Worm (Caenorhabditis elegans) whole organism, L3 larva: ENCODE data around the gene K08A2.2.

Experiments used
- R02D3.7 ChIP-seq: fragments of 150-350 bp; optimal IDR thresholded peaks from 2 replicates; lab custom pipeline; 2014; ENCODE audit warnings: missing biosample characterization, missing genetic modification characterization
- aly-2 ChIP-seq: fragments of 150-350 bp; optimal IDR thresholded peaks from 2 replicates; lab custom pipeline; 2014; ENCODE audit warnings: missing biosample characterization, missing genetic modification characterization
- ama-1 ChIP-seq: fragments of 150-350 bp; optimal IDR thresholded peaks from 2 replicates; lab custom pipeline; 2018
- ceh-28 ChIP-seq: fragments of 150-350 bp; optimal IDR thresholded peaks from 2 replicates; lab custom pipeline; 2014; ENCODE audit warnings: missing biosample characterization, missing genetic modification reagents, missing genetic modification characterization
- ceh-82 ChIP-seq: fragments of 150-350 bp; optimal IDR thresholded peaks from 2 replicates; lab custom pipeline; 2014; ENCODE audit warnings: missing biosample characterization, missing genetic modification characterization
- ceh-9 ChIP-seq: sonication (generic microtip); optimal IDR thresholded peaks from 2 replicates; lab custom pipeline; 2018; ENCODE audit warnings: missing biosample characterization, missing genetic modification characterization
- egl-27 ChIP-seq: sonication (generic microtip); optimal IDR thresholded peaks from 4 replicates; lab custom pipeline; 2017; ENCODE audit warnings: missing biosample characterization, missing genetic modification reagents, missing genetic modification characterization
- egl-5 ChIP-seq: fragments of 150-350 bp; optimal IDR thresholded peaks from 2 replicates; lab custom pipeline; 2017; ENCODE audit warnings: missing biosample characterization, missing genetic modification reagents, missing genetic modification characterization, inconsistent platforms
- elt-1 ChIP-seq: fragments of 150-350 bp; optimal IDR thresholded peaks from 2 replicates; lab custom pipeline; 2014; ENCODE audit warnings: missing biosample characterization, missing genetic modification characterization
- elt-2 ChIP-seq: sonication (generic microtip); optimal IDR thresholded peaks from 2 replicates; lab custom pipeline; 2016; ENCODE audit warnings: missing genetic modification reagents, mild to moderate bottlenecking, missing genetic modification characterization, missing compliant biosample characterization
- elt-3 ChIP-seq, 3 experiments: fragments of 150-350 bp in 1 of 3; sonication (generic microtip) in 2 of 3; optimal IDR thresholded peaks; 2 replicates in 2 of 3; 4 replicates in 1 of 3; lab custom pipeline; 2014 to 2017; ENCODE audit warnings: missing biosample characterization in 3 of 3, missing genetic modification characterization in 3 of 3
- eor-1 ChIP-seq, 2 experiments: fragments of 150-350 bp; optimal IDR thresholded peaks; 2 replicates each; lab custom pipeline; 2014 to 2018; ENCODE audit warnings: missing biosample characterization in 2 of 2, missing genetic modification characterization in 2 of 2
- fkh-10 ChIP-seq: sonication (generic microtip); optimal IDR thresholded peaks from 2 replicates; lab custom pipeline; 2017; ENCODE audit warnings: missing biosample characterization, missing genetic modification reagents, missing genetic modification characterization
- fkh-2 ChIP-seq: fragments of 150-350 bp; optimal IDR thresholded peaks from 2 replicates; lab custom pipeline; 2014; ENCODE audit warnings: missing biosample characterization, missing genetic modification reagents, missing genetic modification characterization
- fos-1 ChIP-seq: fragments of 150-350 bp; optimal IDR thresholded peaks from 2 replicates; lab custom pipeline; 2014; ENCODE audit warnings: missing biosample characterization, missing genetic modification characterization
- hmg-11 ChIP-seq: sonication (generic microtip); optimal IDR thresholded peaks from 2 replicates; lab custom pipeline; 2016; ENCODE audit warnings: missing genetic modification characterization, missing compliant biosample characterization
- jun-1 ChIP-seq: fragments of 150-350 bp; optimal IDR thresholded peaks from 2 replicates; lab custom pipeline; 2014; ENCODE audit warnings: missing biosample characterization, missing genetic modification reagents, missing genetic modification characterization
- lin-15B ChIP-seq: fragments of 150-350 bp; optimal IDR thresholded peaks from 2 replicates; lab custom pipeline; 2014; ENCODE audit warnings: missing biosample characterization, missing genetic modification characterization
- lin-39 ChIP-seq: fragments of 150-350 bp; optimal IDR thresholded peaks from 2 replicates; lab custom pipeline; 2018; ENCODE audit warnings: missing biosample characterization, missing genetic modification reagents, missing genetic modification characterization
- lsy-12 ChIP-seq: sonication (generic microtip); optimal IDR thresholded peaks from 2 replicates; lab custom pipeline; 2016; ENCODE audit warnings: mild to moderate bottlenecking, missing genetic modification characterization, missing compliant biosample characterization
- mdl-1 ChIP-seq: fragments of 150-350 bp; optimal IDR thresholded peaks from 2 replicates; lab custom pipeline; 2014; ENCODE audit warnings: missing biosample characterization, missing genetic modification characterization
- nhr-23 ChIP-seq: fragments of 150-350 bp; optimal IDR thresholded peaks from 2 replicates; lab custom pipeline; 2014; ENCODE audit warnings: missing biosample characterization, missing genetic modification reagents, missing genetic modification characterization
- nhr-237 ChIP-seq: fragments of 150-350 bp; optimal IDR thresholded peaks from 2 replicates; lab custom pipeline; 2014; ENCODE audit warnings: missing biosample characterization, missing genetic modification characterization
- nhr-28 ChIP-seq: fragments of 150-350 bp; optimal IDR thresholded peaks from 2 replicates; lab custom pipeline; 2014; ENCODE audit warnings: missing biosample characterization, missing genetic modification characterization
- nhr-43 ChIP-seq: sonication (generic microtip); optimal IDR thresholded peaks from 2 replicates; lab custom pipeline; 2016; ENCODE audit warnings: mild to moderate bottlenecking, missing genetic modification characterization, missing compliant biosample characterization; ENCODE audit not compliant: poor library complexity, severe bottlenecking
- nhr-76 ChIP-seq: fragments of 150-350 bp; sonication (generic microtip); optimal IDR thresholded peaks from 5 replicates; lab custom pipeline; 2014; ENCODE audit warnings: missing biosample characterization, missing genetic modification characterization
- pha-4 ChIP-seq: fragments of 150-350 bp; optimal IDR thresholded peaks from 2 replicates; lab custom pipeline; 2014; ENCODE audit warnings: missing biosample characterization, missing genetic modification reagents, missing genetic modification characterization
- pqm-1 ChIP-seq: fragments of 150-350 bp; optimal IDR thresholded peaks from 2 replicates; lab custom pipeline; 2017; ENCODE audit warnings: missing biosample characterization, missing genetic modification characterization, inconsistent platforms
- skn-1 ChIP-seq: fragments of 150-350 bp; optimal IDR thresholded peaks from 2 replicates; lab custom pipeline; 2014; ENCODE audit warnings: missing biosample characterization, missing genetic modification characterization
- snpc-4 ChIP-seq: fragments of 150-350 bp; optimal IDR thresholded peaks from 2 replicates; lab custom pipeline; 2014; ENCODE audit warnings: missing biosample characterization, missing genetic modification characterization
- unc-39 ChIP-seq: sonication (generic microtip); optimal IDR thresholded peaks from 4 replicates; lab custom pipeline; 2017; ENCODE audit warnings: missing biosample characterization, missing genetic modification characterization
- unc-62 ChIP-seq: fragments of 150-350 bp; sonication (generic microtip); optimal IDR thresholded peaks from 4 replicates; lab custom pipeline; 2014; ENCODE audit warnings: missing biosample characterization, missing genetic modification reagents, missing genetic modification characterization
- zag-1 ChIP-seq: fragments of 150-350 bp; optimal IDR thresholded peaks from 2 replicates; lab custom pipeline; 2014; ENCODE audit warnings: missing biosample characterization, missing genetic modification characterization
- ztf-4 ChIP-seq: fragments of 150-350 bp; optimal IDR thresholded peaks from 2 replicates; lab custom pipeline; 2014; ENCODE audit warnings: missing biosample characterization, missing genetic modification characterization

K08A2.2 gene

ce11 chrII:2952629-2953028 is 38.8 kb upstream of the K08A2.2 start, which contains the start of gene irld-51:
Gene irld-51 (minus strand): TSS chrII:2952729.
- no peak for TF ChIP-seq nhr-237 (tag; lab: Kevin White, UChicago)
- no peak for TF ChIP-seq unc-39 (tag; lab: Kevin White, UChicago)
- no peak for TF ChIP-seq egl-5 (tag; lab: Kevin White, UChicago)
- TF ChIP-seq pha-4 (tag; lab: Kevin White, UChicago) = no peak
- TF ChIP-seq lin-39 (tag; lab: Kevin White, UChicago) = no peak
- TF ChIP-seq pqm-1 (tag; lab: Kevin White, UChicago) = no peak
- TF ChIP-seq nhr-43 (tag; lab: Kevin White, UChicago) = no peak
- no peak for TF ChIP-seq snpc-4 (tag; lab: Kevin White, UChicago)
- TF ChIP-seq ztf-4 (tag; lab: Kevin White, UChicago) = no peak
- no peak for TF ChIP-seq ama-1
- TF ChIP-seq ceh-28 (tag; lab: Kevin White, UChicago) = no peak

DNA sequence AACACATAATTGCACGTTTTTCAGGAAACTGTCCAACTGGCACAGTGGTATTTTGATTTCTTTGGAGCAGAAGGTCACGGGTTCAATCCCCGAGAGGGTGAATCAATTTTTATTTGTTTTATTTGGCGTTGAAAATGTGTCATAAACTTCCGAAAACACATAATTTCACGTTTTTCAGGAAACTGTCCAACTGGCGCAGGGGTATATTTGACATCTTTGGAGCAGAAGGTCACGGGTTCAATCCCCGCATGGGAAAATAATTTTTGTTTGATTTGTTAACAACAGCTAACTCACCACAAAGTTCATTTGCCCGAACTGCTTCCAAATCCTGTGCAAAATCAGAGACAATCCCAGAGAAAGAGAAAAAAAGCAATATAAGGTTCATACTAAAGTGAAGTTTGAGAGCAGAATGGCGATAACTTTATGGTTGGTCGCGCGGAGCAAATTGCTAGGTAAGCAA is 35.7 kb upstream of the K08A2.2 start, which contains the start of gene irld-48:
Gene irld-48 (plus strand): TSS at position 410 of the 460 bp plus-strand sequence.
- TF ChIP-seq elt-3 (tag; optimal IDR thresholded peaks at IDR 0.05; lab: Kevin White, UChicago) = no peak
- TF ChIP-seq ztf-4 (tag; lab: Kevin White, UChicago) = no peak
- TF ChIP-seq nhr-76 (tag; lab: Kevin White, UChicago) = no peak
- TF ChIP-seq jun-1 (tag; lab: Kevin White, UChicago) = no peak
- TF ChIP-seq nhr-28 (tag; lab: Kevin White, UChicago) = no peak
- no peak for TF ChIP-seq aly-2 (tag; lab: Kevin White, UChicago)
- TF ChIP-seq fos-1 = no peak
- TF ChIP-seq zag-1 (tag; lab: Kevin White, UChicago) = no peak
- TF ChIP-seq nhr-43 (tag; lab: Kevin White, UChicago) = no peak
- TF ChIP-seq egl-27 (tag; lab: Kevin White, UChicago) = no peak
- TF ChIP-seq ama-1 = no peak

DNA sequence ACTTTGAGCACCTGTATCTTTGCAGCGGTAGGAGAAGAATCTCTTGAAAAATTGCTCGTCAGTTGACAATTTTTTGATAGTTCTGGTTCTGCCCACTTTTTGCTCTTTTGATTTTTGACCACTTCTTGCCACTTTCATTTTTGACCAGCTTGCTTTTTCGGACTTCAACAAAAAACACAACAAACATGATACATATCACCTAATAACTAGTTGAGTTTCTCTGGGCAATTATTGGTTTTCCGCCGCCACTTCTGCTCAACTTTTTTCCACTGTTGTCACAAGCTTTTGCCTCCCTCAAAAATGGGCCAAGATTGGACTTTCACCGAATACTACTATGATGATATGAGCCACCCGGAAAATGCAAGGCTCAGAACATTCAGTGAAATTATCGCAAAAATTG is 33.1 kb upstream of the K08A2.2 start, which contains the start of gene srw-60:
Gene srw-60 (plus strand): TSS at position 301 of the 400 bp plus-strand sequence.
- no peak for TF ChIP-seq R02D3.7 (tag; lab: Kevin White, UChicago)

DNA sequence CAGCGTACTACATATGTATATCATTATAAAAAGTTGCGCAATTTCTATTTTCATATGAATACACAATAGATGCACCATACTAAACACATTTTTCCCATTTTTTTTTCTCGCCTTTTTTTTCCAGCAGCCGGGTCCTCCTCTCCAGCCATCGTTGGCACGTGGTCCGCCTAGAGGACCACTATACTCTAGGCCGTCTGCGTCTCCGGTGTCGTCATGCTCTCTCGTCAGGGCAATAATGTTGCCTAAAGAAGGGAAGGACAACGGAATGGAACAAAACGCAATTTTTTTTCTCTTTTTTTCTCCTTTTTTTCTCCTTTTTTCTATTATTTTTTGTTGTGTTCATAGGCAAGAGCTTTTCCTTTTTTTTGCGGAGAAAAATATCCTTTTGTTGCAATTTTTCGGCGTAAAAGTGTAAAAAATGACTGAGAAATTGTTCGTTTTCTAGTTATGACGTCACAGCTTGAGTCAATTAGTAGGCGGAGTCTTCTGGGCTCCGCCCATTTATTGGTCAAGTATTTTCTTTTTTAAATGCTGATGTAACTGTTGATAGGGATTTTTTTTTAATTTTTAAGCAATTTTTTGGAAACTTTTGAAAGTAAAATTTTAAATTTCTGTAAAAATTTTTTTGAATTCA is 28.8 kb upstream of the K08A2.2 start:
- TF ChIP-seq ceh-28 (tag; lab: Kevin White, UChicago) = no peak
- no peak for TF ChIP-seq fkh-2 (tag; lab: Kevin White, UChicago)
- no peak for TF ChIP-seq unc-62 (GFP tag; lab: Kevin White, UChicago)
- peak; percentile 47 for TF ChIP-seq skn-1 (tag; lab: Kevin White, UChicago)
- peak; percentile 21 for TF ChIP-seq lin-15B (tag; lab: Kevin White, UChicago)
- peak; percentile 62 for TF ChIP-seq lin-39 (tag; lab: Kevin White, UChicago)
- peak; percentile 91 for TF ChIP-seq mdl-1 (tag; lab: Kevin White, UChicago)
- TF ChIP-seq lsy-12 = no peak
- no peak for TF ChIP-seq ceh-82
- TF ChIP-seq jun-1 (tag; lab: Kevin White, UChicago) = no peak
- peak; percentile 77 for TF ChIP-seq fkh-10
- TF ChIP-seq ceh-9 (tag; lab: Kevin White, UChicago) = no peak
- no peak for TF ChIP-seq nhr-43 (tag; lab: Kevin White, UChicago)
- no peak for TF ChIP-seq ama-1
- TF ChIP-seq hmg-11 = peak; percentile 66
- TF ChIP-seq egl-5 (tag; lab: Kevin White, UChicago) = no peak

ce11 chrII:2963619-2964018 is 27.8 kb upstream of the K08A2.2 start:
- no peak for TF ChIP-seq elt-2 (tag; lab: Kevin White, UChicago)
- no peak for TF ChIP-seq ztf-4 (tag; lab: Kevin White, UChicago)
- no peak for TF ChIP-seq fkh-10
- no peak for TF ChIP-seq snpc-4 (tag; lab: Kevin White, UChicago)
- no peak for TF ChIP-seq unc-62 (GFP tag; lab: Kevin White, UChicago)
- no peak for TF ChIP-seq hmg-11
- TF ChIP-seq nhr-28 (tag; lab: Kevin White, UChicago) = no peak
- TF ChIP-seq pha-4 (tag; lab: Kevin White, UChicago) = no peak
- no peak for TF ChIP-seq fkh-2 (tag; lab: Kevin White, UChicago)
- TF ChIP-seq lin-15B (tag; lab: Kevin White, UChicago) = no peak
- TF ChIP-seq eor-1 (tag; optimal IDR thresholded peaks at IDR 0.05; lab: Kevin White, UChicago) = no peak
- TF ChIP-seq skn-1 (tag; lab: Kevin White, UChicago) = no peak
- no peak for TF ChIP-seq jun-1 (tag; lab: Kevin White, UChicago)
- no peak for TF ChIP-seq ceh-28 (tag; lab: Kevin White, UChicago)
- no peak for TF ChIP-seq unc-39 (tag; lab: Kevin White, UChicago)
- no peak for TF ChIP-seq elt-1 (tag; lab: Kevin White, UChicago)
- TF ChIP-seq nhr-23 = no peak
- TF ChIP-seq, all 47 proteins: peak for 0
